Fruit fly (Drosophila melanogaster) whole organism, embryonic: ENCODE results near the gene Act87E.

Experiments
- CG12391 ChIP-seq: fragments of 200-800 bp; sonication (Bioruptor generic); optimal IDR thresholded peaks from 3 replicates; lab custom pipeline; 2018; ENCODE audit warnings: missing biosample characterization, mild to moderate bottlenecking, missing genetic modification characterization, moderate library complexity
- CG12659 ChIP-seq: fragments of 200-800 bp; sonication (Bioruptor generic); optimal IDR thresholded peaks from 3 replicates; lab custom pipeline; 2017; ENCODE audit warnings: mild to moderate bottlenecking, missing biosample characterization, missing genetic modification reagents, missing genetic modification characterization
- CG13424 ChIP-seq: fragments of 200-800 bp; sonication (Bioruptor generic); optimal IDR thresholded peaks from 2 replicates; lab custom pipeline; 2019; ENCODE audit warnings: missing biosample characterization, mild to moderate bottlenecking, missing genetic modification characterization, moderate library complexity
- CG17328 ChIP-seq: fragments of 200-800 bp; sonication (Bioruptor generic); IDR thresholded peaks from 2 replicates; pipeline ENCODE4 v1.3.6; 2022; ENCODE audit warnings: missing biosample characterization, missing genetic modification characterization
- CG17361 ChIP-seq: fragments of 200-800 bp; sonication (Bioruptor generic); IDR thresholded peaks from 3 replicates; pipeline ENCODE4 v1.3.6; 2022; ENCODE audit warnings: missing biosample characterization, missing genetic modification characterization
- CG18262 ChIP-seq: fragments of 200-800 bp; optimal IDR thresholded peaks from 3 replicates; lab custom pipeline; 2019; ENCODE audit warnings: missing biosample characterization, mild to moderate bottlenecking, missing genetic modification characterization, moderate library complexity
- CG18476 ChIP-seq: fragments of 200-800 bp; sonication (Bioruptor generic); optimal IDR thresholded peaks from 2 replicates; lab custom pipeline; 2016; ENCODE audit warnings: missing biosample characterization, mild to moderate bottlenecking, missing genetic modification characterization
- CG30020 ChIP-seq: fragments of 200-800 bp; optimal IDR thresholded peaks from 2 replicates; lab custom pipeline; 2019; ENCODE audit warnings: missing biosample characterization, mild to moderate bottlenecking, missing genetic modification characterization, moderate library complexity
- CG33213 ChIP-seq: fragments of 200-800 bp; sonication (Bioruptor generic); optimal IDR thresholded peaks from 3 replicates; lab custom pipeline; 2016; ENCODE audit warnings: missing biosample characterization, missing genetic modification characterization
- CG33557 ChIP-seq: fragments of 200-800 bp; sonication (Bioruptor generic); optimal IDR thresholded peaks from 2 replicates; lab custom pipeline; 2019; ENCODE audit warnings: missing biosample characterization, mild to moderate bottlenecking, missing genetic modification characterization, moderate library complexity
- CG4617 ChIP-seq: fragments of 200-800 bp; sonication (Bioruptor generic); optimal IDR thresholded peaks from 3 replicates; lab custom pipeline; 2016; ENCODE audit warnings: missing biosample characterization, missing genetic modification characterization, borderline replicate concordance
- CG8924 ChIP-seq: fragments of 200-800 bp; optimal IDR thresholded peaks from 3 replicates; lab custom pipeline; 2019; ENCODE audit warnings: missing biosample characterization, mild to moderate bottlenecking, missing genetic modification characterization, moderate library complexity
- CTCF ChIP-seq: fragments of 200-800 bp; sonication (Bioruptor generic); optimal IDR thresholded peaks from 2 replicates; lab custom pipeline; 2017; ENCODE audit warnings: missing biosample characterization, mild to moderate bottlenecking, missing genetic modification characterization, moderate library complexity
- Drgx ChIP-seq: fragments of 200-800 bp; sonication (Bioruptor generic); IDR thresholded peaks from 2 replicates; pipeline ENCODE4 v1.3.6; 2022; ENCODE audit warnings: missing biosample characterization, missing genetic modification characterization
- Ets65A ChIP-seq: fragments of 200-800 bp; sonication (Bioruptor generic); peaks from one replicate; lab custom pipeline; 2016; ENCODE audit warnings: missing biosample characterization, missing genetic modification characterization
- Fer3 ChIP-seq: fragments of 200-800 bp; sonication (Bioruptor generic); optimal IDR thresholded peaks from 2 replicates; lab custom pipeline; 2018; ENCODE audit warnings: missing biosample characterization, mild to moderate bottlenecking, missing genetic modification characterization, moderate library complexity
- GATAe ChIP-seq: fragments of 200-800 bp; sonication (Bioruptor generic); conservative IDR thresholded peaks from 2 replicates; pipeline ENCODE4 v1.3.6; 2022; ENCODE audit warnings: missing biosample characterization, missing genetic modification characterization
- HLH54F ChIP-seq: fragments of 200-800 bp; sonication (Bioruptor generic); optimal IDR thresholded peaks from 3 replicates; lab custom pipeline; 2016; ENCODE audit warnings: missing biosample characterization, missing genetic modification characterization
- Hmr ChIP-seq: fragments of 200-800 bp; sonication (Bioruptor generic); optimal IDR thresholded peaks from 3 replicates; lab custom pipeline; 2017; ENCODE audit warnings: mild to moderate bottlenecking, missing biosample characterization, missing genetic modification reagents, missing genetic modification characterization
- Jarid2 ChIP-seq: fragments of 200-800 bp; sonication (Bioruptor generic); optimal IDR thresholded peaks from 3 replicates; lab custom pipeline; 2017; ENCODE audit warnings: mild to moderate bottlenecking, missing biosample characterization, missing genetic modification reagents, missing genetic modification characterization
- Lhr ChIP-seq: fragments of 200-800 bp; sonication (Bioruptor generic); optimal IDR thresholded peaks from 3 replicates; lab custom pipeline; 2017; ENCODE audit warnings: mild to moderate bottlenecking, missing biosample characterization, missing genetic modification reagents, missing genetic modification characterization
- MESR4 ChIP-seq: fragments of 200-800 bp; sonication (Bioruptor generic); optimal IDR thresholded peaks from 2 replicates; lab custom pipeline; 2018; ENCODE audit warnings: missing biosample characterization, mild to moderate bottlenecking, missing genetic modification characterization, moderate library complexity
- Med ChIP-seq: fragments of 200-800 bp; sonication (Bioruptor generic); peaks from one replicate; lab custom pipeline; 2016; ENCODE audit warnings: missing biosample characterization, missing genetic modification characterization, mild to moderate bottlenecking, inconsistent platforms, moderate library complexity
- Myb ChIP-seq: fragments of 200-800 bp; sonication (Bioruptor generic); optimal IDR thresholded peaks from 2 replicates; lab custom pipeline; 2016; ENCODE audit warnings: missing biosample characterization, missing genetic modification characterization
- Ravus ChIP-seq: fragments of 200-800 bp; sonication (Bioruptor generic); IDR thresholded peaks from 2 replicates; pipeline ENCODE4 v1.3.6; 2022; ENCODE audit warnings: missing biosample characterization, missing genetic modification characterization
- Rfx ChIP-seq: fragments of 200-800 bp; sonication (Bioruptor generic); IDR thresholded peaks from 2 replicates; pipeline ENCODE4 v1.3.6; 2022; ENCODE audit warnings: missing biosample characterization, missing genetic modification characterization
- Rx ChIP-seq: fragments of 200-800 bp; sonication (Bioruptor generic); IDR thresholded peaks from 2 replicates; pipeline ENCODE4 v1.3.6; 2022; ENCODE audit warnings: missing biosample characterization, missing genetic modification characterization
- Spps ChIP-seq: fragments of 200-800 bp; sonication (Bioruptor generic); optimal IDR thresholded peaks from 2 replicates; lab custom pipeline; 2018; ENCODE audit warnings: missing biosample characterization, mild to moderate bottlenecking, missing genetic modification characterization
- Ssrp ChIP-seq: fragments of 200-800 bp; sonication (Bioruptor generic); optimal IDR thresholded peaks from 2 replicates; lab custom pipeline; 2018; ENCODE audit warnings: missing biosample characterization, mild to moderate bottlenecking, missing genetic modification characterization, moderate library complexity
- Stat92E ChIP-seq, 3 experiments: fragments of >200 bp in 2 of 3; fragments of 200-800 bp in 1 of 3; sonication (Bioruptor generic) in 1 of 3; optimal IDR thresholded peaks; 2 replicates each; lab custom pipeline; 2017 to 2019; ENCODE audit warnings: missing biosample characterization in 3 of 3, missing genetic modification characterization in 3 of 3, mild to moderate bottlenecking in 1 of 3, moderate library complexity in 1 of 3
- ab ChIP-seq: fragments of 200-800 bp; sonication (Bioruptor generic); optimal IDR thresholded peaks from 2 replicates; lab custom pipeline; 2016; ENCODE audit warnings: missing biosample characterization, missing genetic modification characterization
- bcd ChIP-seq: fragments of 200-800 bp; sonication (Bioruptor generic); optimal IDR thresholded peaks from 2 replicates; lab custom pipeline; 2017; ENCODE audit warnings: missing biosample characterization, mild to moderate bottlenecking, missing genetic modification characterization
- chm ChIP-seq: fragments of 200-800 bp; sonication (Bioruptor generic); IDR thresholded peaks from 2 replicates; pipeline ENCODE4 v1.3.6; 2022; ENCODE audit warnings: missing biosample characterization, missing genetic modification characterization
- crol ChIP-seq: fragments of 200-800 bp; sonication (Bioruptor generic); IDR thresholded peaks from 2 replicates; pipeline ENCODE4 v1.3.6; 2022; ENCODE audit warnings: missing biosample characterization, missing genetic modification characterization
- disco-r ChIP-seq: fragments of 200-800 bp; sonication (Bioruptor generic); optimal IDR thresholded peaks from 2 replicates; lab custom pipeline; 2016; ENCODE audit warnings: missing biosample characterization, missing genetic modification characterization
- fru ChIP-seq: fragments of >200 bp; optimal IDR thresholded peaks from 2 replicates; lab custom pipeline; 2017
- grau ChIP-seq: fragments of 200-800 bp; optimal IDR thresholded peaks from 3 replicates; lab custom pipeline; 2019; ENCODE audit warnings: missing biosample characterization, mild to moderate bottlenecking, missing genetic modification characterization, moderate library complexity
- grn ChIP-seq: fragments of 200-800 bp; sonication (Bioruptor generic); optimal IDR thresholded peaks from 3 replicates; lab custom pipeline; 2017; ENCODE audit warnings: missing biosample characterization, missing genetic modification characterization
- nerfin-1 ChIP-seq: fragments of 200-800 bp; sonication (Bioruptor generic); optimal IDR thresholded peaks from 3 replicates; lab custom pipeline; 2019; ENCODE audit warnings: missing biosample characterization, mild to moderate bottlenecking, missing genetic modification characterization, moderate library complexity
- pita ChIP-seq: fragments of 200-800 bp; sonication (Bioruptor generic); optimal IDR thresholded peaks from 2 replicates; lab custom pipeline; 2017; ENCODE audit warnings: missing biosample characterization, mild to moderate bottlenecking, missing genetic modification characterization
- pzg ChIP-seq: fragments of 200-800 bp; sonication (Bioruptor generic); optimal IDR thresholded peaks from 3 replicates; lab custom pipeline; 2018; ENCODE audit warnings: missing biosample characterization, mild to moderate bottlenecking, missing genetic modification characterization, moderate library complexity
- ranshi ChIP-seq: fragments of 200-800 bp; sonication (Bioruptor generic); IDR thresholded peaks from 2 replicates; pipeline ENCODE4 v1.3.6; 2022; ENCODE audit warnings: missing biosample characterization, missing genetic modification characterization
- ro ChIP-seq: fragments of 200-800 bp; sonication (Bioruptor generic); IDR thresholded peaks from 2 replicates; pipeline ENCODE4 v1.3.6; 2022; ENCODE audit warnings: missing biosample characterization, missing genetic modification characterization
- scrt ChIP-seq: fragments of 200-800 bp; sonication (Bioruptor generic); optimal IDR thresholded peaks from 2 replicates; lab custom pipeline; 2018; ENCODE audit warnings: missing biosample characterization, mild to moderate bottlenecking, missing genetic modification characterization, moderate library complexity
- seq ChIP-seq: fragments of 200-800 bp; sonication (Bioruptor generic); IDR thresholded peaks from 2 replicates; pipeline ENCODE4 v1.3.6; 2022; ENCODE audit warnings: missing biosample characterization, missing genetic modification characterization
- slbo ChIP-seq: fragments of 200-800 bp; sonication (Bioruptor generic); IDR thresholded peaks from 2 replicates; pipeline ENCODE4 v1.3.6; 2022; ENCODE audit warnings: missing biosample characterization, missing genetic modification characterization
- sqz ChIP-seq: fragments of 200-800 bp; sonication (Bioruptor generic); optimal IDR thresholded peaks from 3 replicates; lab custom pipeline; 2018; ENCODE audit warnings: missing biosample characterization, mild to moderate bottlenecking, missing genetic modification characterization
- tup ChIP-seq: fragments of 200-800 bp; sonication (Bioruptor generic); optimal IDR thresholded peaks from 2 replicates; lab custom pipeline; 2016; ENCODE audit warnings: missing biosample characterization, mild to moderate bottlenecking, missing genetic modification characterization, moderate library complexity
- vnd ChIP-seq: fragments of 200-800 bp; sonication (Bioruptor generic); IDR thresholded peaks from 3 replicates; pipeline ENCODE4 v1.3.6; 2022; ENCODE audit warnings: missing biosample characterization, missing genetic modification characterization; ENCODE audit not compliant: partially characterized antibody
- vvl ChIP-seq: fragments of 200-800 bp; sonication (Bioruptor generic); IDR thresholded peaks from 2 replicates; pipeline ENCODE4 v1.3.6; 2022; ENCODE audit warnings: missing biosample characterization, missing genetic modification characterization

Gene Act87E

DNA sequence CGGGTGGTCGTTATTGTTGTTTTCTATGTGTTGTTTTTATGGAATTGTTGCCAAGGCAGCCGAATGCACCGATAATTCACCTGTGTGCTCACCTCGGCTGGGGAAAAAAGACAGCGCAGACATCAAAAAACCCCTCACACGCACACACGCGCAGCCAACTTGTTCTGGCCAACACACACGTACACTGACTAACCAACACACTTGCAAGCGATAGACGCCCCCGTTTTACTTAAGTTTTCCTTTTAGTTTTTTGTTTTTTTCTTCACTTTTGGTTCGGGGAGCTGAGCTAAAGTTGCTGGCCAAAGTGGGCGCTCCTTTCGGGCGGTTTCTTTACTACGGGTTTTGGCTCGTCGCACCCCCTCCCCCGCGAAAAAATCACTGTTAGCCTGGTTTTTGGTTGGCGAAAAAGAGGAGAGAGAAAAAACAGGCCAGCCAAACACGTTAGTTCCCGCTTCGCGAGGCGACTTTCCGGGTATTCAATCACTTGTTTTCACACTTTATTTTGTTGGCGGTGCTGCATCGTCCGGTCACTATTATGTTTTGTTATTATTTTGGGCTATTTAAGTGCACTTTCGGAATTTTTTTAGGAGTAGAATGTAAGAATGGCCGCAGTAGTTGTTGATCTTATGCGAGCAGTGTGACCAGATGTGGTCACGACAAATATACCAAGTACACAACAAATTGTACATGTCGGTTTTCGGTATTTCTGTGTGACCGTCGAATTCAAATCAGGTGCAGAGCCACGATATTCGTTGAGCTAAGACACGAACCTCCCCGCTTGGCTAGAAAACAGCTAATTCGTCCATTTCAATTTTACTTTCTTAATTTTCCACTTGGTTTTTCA lies 8.8 kb downstream of the Act87E start, which contains the start of gene yrt (continued):
- no peak for TF ChIP-seq CG33557 (GFP tag; lab: Kevin White, UChicago)
- TF ChIP-seq CG4617: peak; percentile 48
- 0 out of 2 replicates have a peak, but pooled peaks have one; percentile 4 for TF ChIP-seq slbo (GFP tag; lab: Robert Waterston, UW)
- peak; percentile 90 for TF ChIP-seq pzg
- no peak for TF ChIP-seq GATAe (GFP tag; lab: Robert Waterston, UW)
- TF ChIP-seq crol (GFP tag; lab: Robert Waterston, UW): 0 out of 2 replicates have a peak, but pooled peaks have one; percentile 3
- TF ChIP-seq CTCF (GFP tag; lab: Kevin White, UChicago): peak; percentile 77
- TF ChIP-seq Rx (GFP tag; lab: Robert Waterston, UW): no peak
- TF ChIP-seq MESR4: peak; percentile 78
- TF ChIP-seq vvl: peak; percentile 48
- TF ChIP-seq Myb (GFP tag; lab: Kevin White, UChicago): peak; percentile 46
- no peak for TF ChIP-seq grn (GFP tag; lab: Kevin White, UChicago)
- no peak for TF ChIP-seq tup
- TF ChIP-seq Ssrp (tag; lab: Kevin White, UChicago): no peak
- peak; percentile 41 for TF ChIP-seq CG33213 (GFP tag; lab: Kevin White, UChicago)
- TF ChIP-seq Med (GFP tag; lab: Kevin White, UChicago): peak; percentile 76
- no peak for TF ChIP-seq Fer3 (tag; lab: Kevin White, UChicago)
- TF ChIP-seq seq (GFP tag; lab: Robert Waterston, UW): no peak
- TF ChIP-seq CG17361 (GFP tag; lab: Robert Waterston, UW): 0 out of 3 replicates have a peak, but pooled peaks have one; percentile 15
- TF ChIP-seq CG8924 (tag; lab: Kevin White, UChicago): no peak
- TF ChIP-seq ab (GFP tag; lab: Kevin White, UChicago): no peak
- peak; percentile 27; the same call in 1 of the 2 replicates for TF ChIP-seq Drgx (GFP tag; lab: Robert Waterston, UW)
- peak; percentile 85 for TF ChIP-seq Lhr (GFP tag; lab: Kevin White, UChicago)
- TF ChIP-seq CG13424 (tag; lab: Kevin White, UChicago): no peak
- TF ChIP-seq ranshi (GFP tag; lab: Robert Waterston, UW): no peak
- TF ChIP-seq Spps (tag; lab: Kevin White, UChicago): no peak
- no peak for TF ChIP-seq CG17328
- TF ChIP-seq Ravus (GFP tag; lab: Robert Waterston, UW): no peak
- peak; percentile 69 for TF ChIP-seq nerfin-1 (tag; lab: Kevin White, UChicago)
- TF ChIP-seq grau (tag; lab: Kevin White, UChicago): peak; percentile 10
- TF ChIP-seq Jarid2: peak; percentile 50
- TF ChIP-seq ro (GFP tag; lab: Robert Waterston, UW): no peak
- TF ChIP-seq CG12659 (GFP tag; lab: Kevin White, UChicago): peak; percentile 59
- peak; percentile 11 for TF ChIP-seq scrt (GFP tag; lab: Kevin White, UChicago)
- TF ChIP-seq bcd: no peak
- TF ChIP-seq pita: peak; percentile 81
- TF ChIP-seq HLH54F (GFP tag; lab: Kevin White, UChicago): no peak
- TF ChIP-seq Hmr (GFP tag; lab: Kevin White, UChicago): peak; percentile 28
- TF ChIP-seq Ets65A (GFP tag; lab: Kevin White, UChicago): peak; percentile 88
- TF ChIP-seq sqz (GFP tag; lab: Kevin White, UChicago): peak; percentile 38
- TF ChIP-seq CG18262 (tag; lab: Kevin White, UChicago): peak; percentile 5
- TF ChIP-seq chm: no peak
- TF ChIP-seq CG18476: no peak
- TF ChIP-seq fru: no peak
- TF ChIP-seq CG12391: peak; percentile 19
- peak in 1 of 3 experiments; percentile 43 for TF ChIP-seq Stat92E (GFP tag; optimal IDR thresholded peaks at IDR 0.05; lab: Kevin White, UChicago)
- TF ChIP-seq Rfx (GFP tag; lab: Robert Waterston, UW): no peak
- TF ChIP-seq CG30020 (tag; lab: Kevin White, UChicago): peak; percentile 7
- TF ChIP-seq disco-r (GFP tag; lab: Kevin White, UChicago): no peak
- no peak for TF ChIP-seq vnd (GFP tag; lab: Robert Waterston, UW)
